Worm (Caenorhabditis elegans): ENCODE measurements around the gene F52E1.5.
A peak's percentile ranks its signal among the peaks of the same experiment; 100 is the strongest.

DNA sequence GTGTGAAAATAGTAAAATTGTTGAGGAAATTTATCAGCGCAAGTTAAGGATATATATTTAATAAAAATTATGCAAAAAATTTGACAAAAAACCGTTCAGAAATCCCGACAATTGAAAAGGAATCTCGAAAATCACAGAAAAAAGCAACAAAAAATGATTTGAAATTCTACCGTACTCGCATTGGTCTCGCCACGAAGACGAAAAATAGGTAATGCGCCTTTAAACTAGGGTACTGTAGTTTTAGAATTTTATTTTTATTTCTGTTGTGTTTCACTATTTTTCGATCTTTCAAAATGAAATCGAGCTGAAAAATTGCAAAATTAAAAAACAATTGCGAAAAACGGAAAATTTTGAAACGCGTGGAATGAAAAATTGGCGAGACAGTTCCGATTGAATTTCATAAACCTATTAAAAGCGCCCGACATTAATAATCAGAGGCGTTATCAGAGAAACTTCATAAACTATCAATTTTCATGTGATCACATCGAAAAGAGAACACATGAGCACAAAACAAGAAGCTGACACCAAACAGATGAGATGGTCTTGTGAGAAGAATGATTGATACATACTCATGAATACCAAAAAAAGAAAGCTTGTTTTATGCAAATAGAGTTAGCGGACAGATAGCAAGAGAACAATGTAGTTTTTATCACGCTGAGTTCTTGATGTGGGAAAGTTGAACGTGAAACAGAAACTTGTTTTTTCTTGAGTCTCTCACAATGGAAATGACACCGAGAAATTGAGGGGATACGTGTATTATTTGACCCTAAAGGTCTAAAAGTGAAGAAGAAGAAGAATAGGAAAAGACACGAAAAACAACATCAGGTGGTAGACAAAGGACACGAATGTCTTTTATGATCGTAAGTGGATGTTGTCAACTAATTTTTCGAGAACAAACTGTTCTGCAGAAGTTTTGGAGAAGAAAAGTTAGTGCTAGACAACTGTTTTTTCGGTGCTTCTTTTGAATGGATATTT lies 45.8 kb downstream of the F52E1.5 start:
- TF ChIP-seq ceh-82 (tag; optimal IDR thresholded peaks at IDR 0.05) (no peak), ama-1 (optimal IDR thresholded peaks at IDR 0.05) (peak; percentile 42), fkh-10 (GFP tag; optimal IDR thresholded peaks at IDR 0.05) (no peak), nhr-19 (GFP tag; conservative IDR thresholded peaks at IDR 0.05) (no peak), unc-130 (tag; optimal IDR thresholded peaks at IDR 0.05) (no peak)
